Fruit fly (Drosophila melanogaster): ENCODE results near the gene CG7255.

- TF ChIP-seq pb (GFP tag; optimal IDR thresholded peaks at IDR 0.05) = no peak
- no peak for TF ChIP-seq CG10979 (tag; optimal IDR thresholded peaks at IDR 0.05)
- no peak for TF ChIP-seq Usf (GFP tag; optimal IDR thresholded peaks at IDR 0.05)
- no peak for TF ChIP-seq Opbp (GFP tag; IDR thresholded peaks at IDR 0.05; ENCODE audit: partially characterized antibody)
- TF ChIP-seq CG11398 (GFP tag; optimal IDR thresholded peaks at IDR 0.05) = no peak
Observed at dm6 chr3L:15286948-15287347, 17.1 kb upstream of the CG7255 start.

Measured in whole organism, embryonic.